Worm (Caenorhabditis elegans) whole organism, L2 larva: ENCODE data around the gene F44E5.5.

ENCODE experiments used
- F13H6.1 ChIP-seq: sonication (generic microtip); optimal IDR thresholded peaks from 2 replicates; lab custom pipeline; 2016; ENCODE audit warnings: missing genetic modification characterization, missing compliant biosample characterization
- nhr-12 ChIP-seq: fragments of 150-350 bp; optimal IDR thresholded peaks from 2 replicates; lab custom pipeline; 2014; ENCODE audit warnings: missing biosample characterization, missing genetic modification characterization
- snpc-4 ChIP-seq: fragments of 150-350 bp; optimal IDR thresholded peaks from 2 replicates; lab custom pipeline; 2014; ENCODE audit warnings: missing biosample characterization, missing genetic modification characterization

DNA sequence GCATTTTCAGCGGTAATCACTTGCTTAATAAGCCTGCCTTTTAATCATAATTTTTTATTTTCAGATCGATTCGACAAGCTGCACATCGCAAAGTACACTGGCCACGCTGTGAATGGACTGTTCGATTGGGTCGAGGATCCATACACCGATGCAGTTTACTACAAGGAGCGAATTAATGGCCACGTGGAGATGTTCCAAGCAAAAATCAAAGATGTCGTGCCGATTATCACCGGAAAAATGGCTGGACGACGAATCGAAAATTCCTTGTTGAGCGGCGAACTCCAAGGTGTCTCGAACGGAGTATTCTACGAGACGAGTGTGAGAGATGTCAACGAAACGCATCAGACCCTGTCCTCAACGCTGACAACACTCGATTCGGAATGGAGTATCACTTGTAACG lies 32.0 kb upstream of the F44E5.5 start:
- TF ChIP-seq nhr-12 (no peak), snpc-4 (tag; lab: Kevin White, UChicago) (no peak), F13H6.1 (no peak)
